Fruit fly (Drosophila melanogaster) whole organism, embryonic: ENCODE data around the gene twr.

Experiments
- Abd-B ChIP-seq: fragments of 200-800 bp; sonication (Bioruptor generic); optimal IDR thresholded peaks from 2 replicates; lab custom pipeline; 2018; ENCODE audit warnings: missing biosample characterization, mild to moderate bottlenecking, missing genetic modification characterization, moderate library complexity
- Adf1 ChIP-seq: fragments of 200-800 bp; sonication (Bioruptor generic); IDR thresholded peaks from 2 replicates; pipeline ENCODE4 v1.3.6; 2022; ENCODE audit warnings: missing biosample characterization, missing genetic modification characterization
- Aef1 ChIP-seq: fragments of 200-800 bp; sonication (Bioruptor generic); IDR thresholded peaks from 3 replicates; pipeline ENCODE4 v1.3.6; 2022; ENCODE audit warnings: missing biosample characterization, missing genetic modification characterization
- Blimp-1 ChIP-seq: fragments of 200-800 bp; sonication (Bioruptor generic); optimal IDR thresholded peaks from 3 replicates; lab custom pipeline; 2018; ENCODE audit warnings: missing biosample characterization, missing genetic modification characterization, mild to moderate bottlenecking, moderate library complexity, missing genetic modification reagents
- CG10274 ChIP-seq: fragments of 200-800 bp; sonication (Bioruptor generic); optimal IDR thresholded peaks from 3 replicates; lab custom pipeline; 2017; ENCODE audit warnings: missing biosample characterization, mild to moderate bottlenecking, missing genetic modification characterization
- CG10321 ChIP-seq: fragments of 200-800 bp; sonication (Bioruptor generic); IDR thresholded peaks from 2 replicates; pipeline ENCODE4 v1.3.6; 2022; ENCODE audit warnings: missing biosample characterization, missing genetic modification characterization
- CG12236 ChIP-seq: fragments of 200-800 bp; sonication (Bioruptor generic); optimal IDR thresholded peaks from 2 replicates; lab custom pipeline; 2016; ENCODE audit warnings: missing biosample characterization, missing genetic modification characterization
- CG12769 ChIP-seq: fragments of 200-800 bp; sonication (Bioruptor generic); optimal IDR thresholded peaks from 2 replicates; lab custom pipeline; 2019; ENCODE audit warnings: missing biosample characterization, mild to moderate bottlenecking, missing genetic modification characterization, moderate library complexity
- CG13123 ChIP-seq: fragments of 200-800 bp; sonication (Bioruptor generic); optimal IDR thresholded peaks from 2 replicates; lab custom pipeline; 2016; ENCODE audit warnings: missing biosample characterization, missing genetic modification characterization
- CG14710 ChIP-seq: fragments of 200-800 bp; sonication (Bioruptor generic); optimal IDR thresholded peaks from 3 replicates; lab custom pipeline; 2019; ENCODE audit warnings: missing biosample characterization, mild to moderate bottlenecking, missing genetic modification characterization, moderate library complexity
- CG14860 ChIP-seq: fragments of 200-800 bp; sonication (Bioruptor generic); IDR thresholded peaks from 3 replicates; pipeline ENCODE4 v1.3.6; 2022; ENCODE audit warnings: missing biosample characterization, missing genetic modification characterization; ENCODE audit not compliant: partially characterized antibody
- CG15479 ChIP-seq: fragments of 200-800 bp; sonication (Bioruptor generic); optimal IDR thresholded peaks from 3 replicates; lab custom pipeline; 2019; ENCODE audit warnings: missing biosample characterization, mild to moderate bottlenecking, missing genetic modification characterization, moderate library complexity
- CG17385 ChIP-seq: fragments of 200-800 bp; sonication (Bioruptor generic); optimal IDR thresholded peaks from 3 replicates; lab custom pipeline; 2018; ENCODE audit warnings: missing biosample characterization, mild to moderate bottlenecking, missing genetic modification characterization
- CG18262 ChIP-seq: fragments of 200-800 bp; optimal IDR thresholded peaks from 3 replicates; lab custom pipeline; 2019; ENCODE audit warnings: missing biosample characterization, mild to moderate bottlenecking, missing genetic modification characterization, moderate library complexity
- CG1832 ChIP-seq: fragments of 200-800 bp; sonication (Bioruptor generic); optimal IDR thresholded peaks from 2 replicates; lab custom pipeline; 2017; ENCODE audit warnings: missing biosample characterization, mild to moderate bottlenecking, missing genetic modification characterization, inconsistent platforms
- CG18599 ChIP-seq: fragments of 200-800 bp; sonication (Bioruptor generic); optimal IDR thresholded peaks from 3 replicates; lab custom pipeline; 2017; ENCODE audit warnings: missing biosample characterization, missing genetic modification characterization, mild to moderate bottlenecking, moderate library complexity, missing genetic modification reagents
- CG2202 ChIP-seq: fragments of 200-800 bp; sonication (Bioruptor generic); optimal IDR thresholded peaks from 2 replicates; lab custom pipeline; 2018; ENCODE audit warnings: missing biosample characterization, mild to moderate bottlenecking, missing genetic modification characterization
- CG3163 ChIP-seq: fragments of 200-800 bp; sonication (Bioruptor generic); optimal IDR thresholded peaks from 3 replicates; lab custom pipeline; 2016; ENCODE audit warnings: missing biosample characterization, missing genetic modification characterization
- CG3995 ChIP-seq: fragments of 200-800 bp; sonication (Bioruptor generic); optimal IDR thresholded peaks from 3 replicates; lab custom pipeline; 2016; ENCODE audit warnings: missing biosample characterization, missing genetic modification characterization
- CG42726 ChIP-seq: fragments of 200-800 bp; sonication (Bioruptor generic); IDR thresholded peaks from 2 replicates; pipeline ENCODE4 v1.3.6; 2022; ENCODE audit warnings: missing biosample characterization, missing genetic modification characterization; ENCODE audit not compliant: partially characterized antibody
- CG4282 ChIP-seq: fragments of 200-800 bp; sonication (Bioruptor generic); optimal IDR thresholded peaks from 2 replicates; lab custom pipeline; 2016; ENCODE audit warnings: missing biosample characterization, missing genetic modification characterization
- CG4328 ChIP-seq: fragments of 200-800 bp; sonication (Bioruptor generic); optimal IDR thresholded peaks from 3 replicates; lab custom pipeline; 2017; ENCODE audit warnings: missing biosample characterization, missing genetic modification reagents, missing genetic modification characterization
- Deaf1 ChIP-seq: fragments of 200-800 bp; optimal IDR thresholded peaks from 3 replicates; lab custom pipeline; 2019; ENCODE audit warnings: missing biosample characterization, mild to moderate bottlenecking, missing genetic modification characterization, moderate library complexity
- Dfd ChIP-seq, 2 experiments: fragments of >200 bp; optimal IDR thresholded peaks; 2 replicates each; lab custom pipeline; 2017; ENCODE audit warnings: missing biosample characterization in 2 of 2, missing genetic modification characterization in 2 of 2
- H15 ChIP-seq: fragments of 200-800 bp; sonication (Bioruptor generic); IDR thresholded peaks from 3 replicates; pipeline ENCODE4 v1.3.6; 2022; ENCODE audit warnings: missing biosample characterization, missing genetic modification characterization
- Jarid2 ChIP-seq: fragments of 200-800 bp; sonication (Bioruptor generic); optimal IDR thresholded peaks from 3 replicates; lab custom pipeline; 2017; ENCODE audit warnings: mild to moderate bottlenecking, missing biosample characterization, missing genetic modification reagents, missing genetic modification characterization
- Myb ChIP-seq: fragments of 200-800 bp; sonication (Bioruptor generic); optimal IDR thresholded peaks from 2 replicates; lab custom pipeline; 2016; ENCODE audit warnings: missing biosample characterization, missing genetic modification characterization
- Nf-YA ChIP-seq: fragments of 200-800 bp; sonication (Bioruptor generic); IDR thresholded peaks from 2 replicates; pipeline ENCODE4 v1.3.6; 2022; ENCODE audit warnings: missing biosample characterization, missing genetic modification characterization
- Nf-YB ChIP-seq: fragments of 200-800 bp; sonication (Bioruptor generic); optimal IDR thresholded peaks from 3 replicates; lab custom pipeline; 2019; ENCODE audit warnings: missing biosample characterization, mild to moderate bottlenecking, missing genetic modification characterization, moderate library complexity
- Nf-YC ChIP-seq: fragments of 200-800 bp; optimal IDR thresholded peaks from 3 replicates; lab custom pipeline; 2019; ENCODE audit warnings: missing biosample characterization, mild to moderate bottlenecking, missing genetic modification characterization, moderate library complexity
- Oaz ChIP-seq: fragments of 200-800 bp; sonication (Bioruptor generic); IDR thresholded peaks from 2 replicates; pipeline ENCODE4 v1.3.6; 2022; ENCODE audit warnings: missing biosample characterization, missing genetic modification characterization
- Oli ChIP-seq: fragments of 200-800 bp; sonication (Bioruptor generic); optimal IDR thresholded peaks from 2 replicates; lab custom pipeline; 2018; ENCODE audit warnings: missing biosample characterization, mild to moderate bottlenecking, missing genetic modification characterization, moderate library complexity
- Optix ChIP-seq: fragments of 200-800 bp; sonication (Bioruptor generic); IDR thresholded peaks from 3 replicates; pipeline ENCODE4 v1.3.6; 2022; ENCODE audit warnings: missing biosample characterization, missing genetic modification characterization
- Scr ChIP-seq: fragments of 200-800 bp; sonication (Bioruptor generic); IDR thresholded peaks from 2 replicates; pipeline ENCODE4 v1.3.6; 2022; ENCODE audit warnings: missing biosample characterization, missing genetic modification characterization; ENCODE audit not compliant: partially characterized antibody
- Xrp1 ChIP-seq: fragments of 200-800 bp; sonication (Bioruptor generic); IDR thresholded peaks from 2 replicates; pipeline ENCODE4 v1.3.6; 2022; ENCODE audit warnings: missing biosample characterization, missing genetic modification characterization
- caup ChIP-seq: fragments of 200-800 bp; sonication (Bioruptor generic); optimal IDR thresholded peaks from 3 replicates; lab custom pipeline; 2017; ENCODE audit warnings: missing biosample characterization, mild to moderate bottlenecking, missing genetic modification characterization, moderate library complexity; ENCODE audit not compliant: severe bottlenecking
- cg ChIP-seq: fragments of 200-800 bp; sonication (Bioruptor generic); optimal IDR thresholded peaks from 3 replicates; lab custom pipeline; 2019; ENCODE audit warnings: missing biosample characterization, mild to moderate bottlenecking, missing genetic modification characterization, moderate library complexity
- ftz-f1 ChIP-seq: fragments of 200-800 bp; sonication (Bioruptor generic); optimal IDR thresholded peaks from 2 replicates; lab custom pipeline; 2016; ENCODE audit warnings: missing biosample characterization, missing genetic modification characterization
- gcm ChIP-seq: fragments of 200-800 bp; sonication (Bioruptor generic); optimal IDR thresholded peaks from 2 replicates; lab custom pipeline; 2019; ENCODE audit warnings: missing biosample characterization, mild to moderate bottlenecking, missing genetic modification characterization, moderate library complexity
- ind ChIP-seq: fragments of 200-800 bp; sonication (Bioruptor generic); optimal IDR thresholded peaks from 3 replicates; lab custom pipeline; 2016; ENCODE audit warnings: missing biosample characterization, missing genetic modification characterization
- jing ChIP-seq: fragments of 200-800 bp; sonication (Bioruptor generic); optimal IDR thresholded peaks from 2 replicates; lab custom pipeline; 2018; ENCODE audit warnings: missing biosample characterization, mild to moderate bottlenecking, missing genetic modification characterization
- kah ChIP-seq: fragments of 200-800 bp; sonication (Bioruptor generic); optimal IDR thresholded peaks from 2 replicates; lab custom pipeline; 2018; ENCODE audit warnings: missing biosample characterization, mild to moderate bottlenecking, missing genetic modification characterization
- lmd ChIP-seq: fragments of 200-800 bp; sonication (Bioruptor generic); IDR thresholded peaks from 2 replicates; pipeline ENCODE4 v1.3.6; 2022; ENCODE audit warnings: missing biosample characterization, missing genetic modification characterization
- maf-S ChIP-seq: fragments of 200-800 bp; sonication (Bioruptor generic); optimal IDR thresholded peaks from 2 replicates; lab custom pipeline; 2016; ENCODE audit warnings: missing biosample characterization, missing genetic modification characterization
- oc ChIP-seq: fragments of 200-800 bp; sonication (Bioruptor generic); optimal IDR thresholded peaks from 2 replicates; lab custom pipeline; 2018; ENCODE audit warnings: missing biosample characterization, mild to moderate bottlenecking, missing genetic modification characterization, moderate library complexity
- row ChIP-seq: fragments of 200-800 bp; sonication (Bioruptor generic); IDR thresholded peaks from 3 replicates; pipeline ENCODE4 v1.3.6; 2022; ENCODE audit warnings: missing biosample characterization, missing genetic modification characterization
- seq ChIP-seq: fragments of 200-800 bp; sonication (Bioruptor generic); IDR thresholded peaks from 2 replicates; pipeline ENCODE4 v1.3.6; 2022; ENCODE audit warnings: missing biosample characterization, missing genetic modification characterization
- tgo ChIP-seq: fragments of 200-800 bp; sonication (Bioruptor generic); IDR thresholded peaks from 3 replicates; pipeline ENCODE4 v1.3.6; 2022; ENCODE audit warnings: missing biosample characterization, missing genetic modification characterization
- trem ChIP-seq: fragments of 200-800 bp; optimal IDR thresholded peaks from 3 replicates; lab custom pipeline; 2019; ENCODE audit warnings: missing biosample characterization, mild to moderate bottlenecking, missing genetic modification characterization, moderate library complexity
- vnd ChIP-seq: fragments of 200-800 bp; sonication (Bioruptor generic); IDR thresholded peaks from 3 replicates; pipeline ENCODE4 v1.3.6; 2022; ENCODE audit warnings: missing biosample characterization, missing genetic modification characterization; ENCODE audit not compliant: partially characterized antibody
- zen ChIP-seq: fragments of 200-800 bp; sonication (Bioruptor generic); optimal IDR thresholded peaks from 3 replicates; lab custom pipeline; 2018; ENCODE audit warnings: missing biosample characterization, mild to moderate bottlenecking, missing genetic modification characterization, moderate library complexity
- zfh2 ChIP-seq: fragments of 200-800 bp; sonication (Bioruptor generic); optimal IDR thresholded peaks from 2 replicates; lab custom pipeline; 2016; ENCODE audit warnings: missing biosample characterization, missing genetic modification characterization

The twr gene

DNA sequence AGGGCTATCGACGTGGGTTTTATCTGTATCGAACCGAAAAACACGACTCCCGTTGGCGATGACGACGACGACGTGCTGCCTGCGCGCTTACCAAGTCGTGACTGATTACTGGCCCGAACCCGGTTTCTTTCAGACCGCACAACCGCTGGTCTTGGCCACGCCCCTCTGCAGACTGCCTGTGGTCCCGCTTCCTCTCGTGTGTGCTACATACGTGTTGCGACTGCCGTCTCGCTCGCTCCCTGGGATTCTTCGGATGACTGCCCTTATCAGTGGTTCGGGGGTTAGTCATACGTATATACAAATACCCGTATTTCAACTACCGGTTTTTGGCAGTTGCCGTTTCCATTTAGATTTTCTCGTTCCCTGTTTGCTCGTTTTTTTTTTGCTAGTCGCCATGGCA lies 20.8 kb downstream of the twr start, which contains the start of gene lab (continued):
- TF ChIP-seq CG14860 (GFP tag; lab: Robert Waterston, UW): no peak
- TF ChIP-seq kah (GFP tag; lab: Kevin White, UChicago): no peak
- peak; percentile 24 for TF ChIP-seq oc (tag; lab: Kevin White, UChicago)
- no peak for TF ChIP-seq ind (GFP tag; lab: Kevin White, UChicago)
- TF ChIP-seq CG12236 (GFP tag; lab: Kevin White, UChicago): no peak
- no peak for TF ChIP-seq CG13123 (GFP tag; lab: Kevin White, UChicago)
- TF ChIP-seq CG17385 (GFP tag; lab: Kevin White, UChicago): no peak
- TF ChIP-seq zfh2 (GFP tag; lab: Kevin White, UChicago): no peak
- TF ChIP-seq vnd (GFP tag; lab: Robert Waterston, UW): no peak
- TF ChIP-seq Oaz (GFP tag; lab: Robert Waterston, UW): no peak
- TF ChIP-seq Dfd (GFP tag; optimal IDR thresholded peaks at IDR 0.05; lab: Kevin White, UChicago): no peak
- no peak for TF ChIP-seq Myb (GFP tag; lab: Kevin White, UChicago)
- peak; percentile 14 for TF ChIP-seq jing (GFP tag; lab: Kevin White, UChicago)
- TF ChIP-seq Blimp-1 (GFP tag; lab: Kevin White, UChicago): no peak
- TF ChIP-seq CG12769: no peak
- TF ChIP-seq lmd (GFP tag; lab: Robert Waterston, UW): no peak
- no peak for TF ChIP-seq tgo (GFP tag; lab: Robert Waterston, UW)
- TF ChIP-seq CG10274 (GFP tag; lab: Kevin White, UChicago): no peak
- TF ChIP-seq Xrp1 (GFP tag; lab: Robert Waterston, UW): no peak
- no peak for TF ChIP-seq CG2202 (tag; lab: Kevin White, UChicago)
- no peak for TF ChIP-seq caup
- TF ChIP-seq CG42726: peak; percentile 59; the same call in 1 of the 2 replicates
- TF ChIP-seq Optix (GFP tag; lab: Robert Waterston, UW): no peak
- TF ChIP-seq cg (GFP tag; lab: Kevin White, UChicago): peak; percentile 45
- TF ChIP-seq Aef1 (GFP tag; lab: Robert Waterston, UW): no peak
- no peak for TF ChIP-seq CG3163 (GFP tag; lab: Kevin White, UChicago)
- TF ChIP-seq ftz-f1: no peak
- 0 out of 2 replicates have a peak, but pooled peaks have one; percentile 10 for TF ChIP-seq Adf1 (GFP tag; lab: Robert Waterston, UW)
- TF ChIP-seq H15: no peak
- TF ChIP-seq Oli (tag; lab: Kevin White, UChicago): no peak
- TF ChIP-seq CG14710 (tag; lab: Kevin White, UChicago): no peak
- TF ChIP-seq zen: peak; percentile 10
- TF ChIP-seq maf-S (GFP tag; lab: Kevin White, UChicago): no peak
- TF ChIP-seq CG18599 (GFP tag; lab: Kevin White, UChicago): no peak
- no peak for TF ChIP-seq row (GFP tag; lab: Robert Waterston, UW)
- TF ChIP-seq CG4282 (GFP tag; lab: Kevin White, UChicago): no peak
- TF ChIP-seq CG3995 (GFP tag; lab: Kevin White, UChicago): peak; percentile 4
- 0 out of 2 replicates have a peak, but pooled peaks have one; percentile 17 for TF ChIP-seq Scr (GFP tag; lab: Robert Waterston, UW)
- peak; percentile 91 for TF ChIP-seq gcm (GFP tag; lab: Kevin White, UChicago)

DNA sequence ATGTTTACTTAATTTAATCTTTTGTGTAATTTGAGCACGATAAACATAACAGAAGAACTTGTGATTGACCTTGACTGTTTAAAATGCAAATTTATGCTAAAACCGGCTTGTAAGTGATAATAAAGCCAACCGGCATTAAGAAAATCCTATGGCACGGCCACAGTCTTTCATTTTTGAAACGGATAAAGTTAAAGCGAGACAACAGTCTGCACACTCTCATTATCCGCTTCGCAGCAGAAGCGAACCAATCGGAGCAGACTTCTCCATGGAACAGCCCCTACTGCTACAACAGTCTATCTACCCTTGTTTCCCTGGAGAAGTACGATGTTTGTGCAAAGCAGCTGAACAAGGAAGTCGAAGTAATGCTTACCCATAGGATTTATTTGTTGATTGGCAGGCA lies 25.5 kb downstream of the twr start:
- TF ChIP-seq Nf-YC (tag; lab: Kevin White, UChicago): peak; percentile 98
- peak; percentile 27 for TF ChIP-seq jing (GFP tag; lab: Kevin White, UChicago)
- TF ChIP-seq CG18262: no peak
- peak; percentile 60 for TF ChIP-seq CG1832 (GFP tag; lab: Kevin White, UChicago)
- TF ChIP-seq CG4328 (GFP tag; lab: Kevin White, UChicago): no peak
- peak; percentile 94 for TF ChIP-seq CG10321 (GFP tag; lab: Robert Waterston, UW)
- TF ChIP-seq Jarid2: peak; percentile 52
- peak; percentile 37 for TF ChIP-seq Deaf1 (tag; lab: Kevin White, UChicago)
- TF ChIP-seq Abd-B: no peak
- TF ChIP-seq trem: no peak
- peak; percentile 99 for TF ChIP-seq Nf-YB (GFP tag; lab: Kevin White, UChicago)
- TF ChIP-seq Nf-YA (GFP tag; lab: Robert Waterston, UW): peak; percentile 91
- TF ChIP-seq CG15479 (GFP tag; lab: Kevin White, UChicago): peak; percentile 69
- peak; percentile 52; the same call in 1 of the 2 replicates for TF ChIP-seq seq (GFP tag; lab: Robert Waterston, UW)
